Worm (Caenorhabditis elegans): ENCODE measurements around the gene C44H4.8.

Gene C44H4.8

ce11 chrX:14594825-14595224, at the start of gene C44H4.8:
Gene C44H4.8, plus strand, starts transcription at chrX:14595125.
- TF ChIP-seq tbx-37 (GFP tag; conservative IDR thresholded peaks at IDR 0.05) (no peak), B0310.2 (tag; optimal IDR thresholded peaks at IDR 0.05) (no peak), ceh-36 (tag; optimal IDR thresholded peaks at IDR 0.05) (no peak), pes-1 (GFP tag; IDR thresholded peaks at IDR 0.05) (no peak), F13C5.2 (tag; optimal IDR thresholded peaks at IDR 0.05) (no peak), tra-4 (tag; optimal IDR thresholded peaks at IDR 0.05) (no peak), ets-7 (tag; optimal IDR thresholded peaks at IDR 0.05) (no peak), hmbx-1 (tag; optimal IDR thresholded peaks at IDR 0.05) (no peak), aly-1 (tag; optimal IDR thresholded peaks at IDR 0.05) (no peak), scrt-1 (GFP tag; IDR thresholded peaks at IDR 0.05) (no peak), hmg-4 (GFP tag; optimal IDR thresholded peaks at IDR 0.05) (no peak), hnd-1 (tag; optimal IDR thresholded peaks at IDR 0.05) (no peak), flt-1 (GFP tag; IDR thresholded peaks at IDR 0.05) (no peak), ceh-13 (GFP tag; optimal IDR thresholded peaks at IDR 0.05) (no peak), tbx-11 (GFP tag; IDR thresholded peaks at IDR 0.05) (no peak), sea-1 (GFP tag; conservative IDR thresholded peaks at IDR 0.05) (no peak), ama-1 (optimal IDR thresholded peaks at IDR 0.05) (no peak)

DNA sequence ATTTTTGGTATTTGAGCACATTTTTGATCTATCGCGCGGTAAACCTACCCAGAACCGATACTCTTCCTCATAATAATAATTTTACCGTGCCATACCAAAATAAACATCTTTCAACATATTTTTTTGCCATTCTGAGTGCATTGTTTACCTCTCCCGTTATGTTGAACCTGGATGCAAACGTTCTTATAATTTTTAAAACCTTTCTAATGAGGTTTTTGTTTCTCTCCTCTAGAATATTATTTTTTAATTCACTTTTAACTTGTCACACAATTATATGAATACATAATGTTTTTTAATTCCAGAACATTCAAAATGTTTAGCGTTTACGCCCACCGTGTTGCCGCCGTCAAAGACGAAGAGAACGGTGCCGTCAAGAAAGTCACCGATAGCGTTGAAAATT, 49.4 kb upstream of the C44H4.8 start, which contains the start of gene enri-2:
TSS of gene enri-2 (plus strand) at position 301 of the 400 bp plus-strand sequence.
- no peak for TF ChIP-seq flt-1 (GFP tag; IDR thresholded peaks at IDR 0.05)
- no peak for TF ChIP-seq B0310.2 (tag; optimal IDR thresholded peaks at IDR 0.05)
- TF ChIP-seq F13C5.2 (tag; optimal IDR thresholded peaks at IDR 0.05), result no peak
- no peak for TF ChIP-seq aly-1 (tag; optimal IDR thresholded peaks at IDR 0.05)
- no peak for TF ChIP-seq pes-1 (GFP tag; IDR thresholded peaks at IDR 0.05)
- no peak for TF ChIP-seq hmg-4 (GFP tag; optimal IDR thresholded peaks at IDR 0.05)
- TF ChIP-seq hnd-1 (tag; optimal IDR thresholded peaks at IDR 0.05), result no peak
- no peak for TF ChIP-seq ceh-36 (tag; optimal IDR thresholded peaks at IDR 0.05)
- no peak for TF ChIP-seq tbx-11 (GFP tag; IDR thresholded peaks at IDR 0.05)
- no peak for TF ChIP-seq sea-1 (GFP tag; conservative IDR thresholded peaks at IDR 0.05)
- TF ChIP-seq scrt-1 (GFP tag; IDR thresholded peaks at IDR 0.05), result no peak
- TF ChIP-seq tra-4 (tag; optimal IDR thresholded peaks at IDR 0.05), result no peak
- TF ChIP-seq ama-1 (optimal IDR thresholded peaks at IDR 0.05), result no peak

ce11 chrX:14549709-14550199, 45.2 kb upstream of the C44H4.8 start, which contains the start of gene ram-5:
Gene ram-5, plus strand, starts transcription at chrX:14550149.
- TF ChIP-seq ceh-36 (tag; optimal IDR thresholded peaks at IDR 0.05) (no peak), aly-1 (tag; optimal IDR thresholded peaks at IDR 0.05) (no peak)

DNA sequence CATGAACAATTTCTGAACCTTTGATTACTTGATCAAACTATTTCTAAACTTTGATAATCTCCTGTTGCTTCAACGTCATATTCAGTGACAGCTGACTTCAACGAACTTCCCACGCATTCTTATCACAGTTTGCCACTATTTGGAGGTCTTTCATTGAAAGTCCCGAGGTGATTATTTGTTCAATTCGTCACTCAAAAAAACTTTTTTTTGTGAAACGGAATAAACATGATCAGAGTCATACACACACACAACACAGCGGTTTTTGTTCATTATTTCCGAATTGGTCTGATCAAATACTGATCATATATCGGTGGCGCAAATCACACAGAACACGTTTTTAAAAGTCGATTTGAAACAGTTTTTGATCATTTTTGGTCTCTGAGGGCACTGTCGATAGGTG, 38.5 kb upstream of the C44H4.8 start:
- TF ChIP-seq aly-1 (tag; optimal IDR thresholded peaks at IDR 0.05), result no peak
- TF ChIP-seq hmg-4 (GFP tag; optimal IDR thresholded peaks at IDR 0.05), result no peak
- no peak for TF ChIP-seq tbx-11 (GFP tag; IDR thresholded peaks at IDR 0.05)
- no peak for TF ChIP-seq ama-1 (optimal IDR thresholded peaks at IDR 0.05)
- no peak for TF ChIP-seq scrt-1 (GFP tag; IDR thresholded peaks at IDR 0.05)
- TF ChIP-seq hnd-1 (tag; optimal IDR thresholded peaks at IDR 0.05), result no peak

ce11 chrX:14557352-14557935, 37.5 kb upstream of the C44H4.8 start:
- TF ChIP-seq scrt-1 (GFP tag; IDR thresholded peaks at IDR 0.05), result no peak
- no peak for TF ChIP-seq ceh-36 (tag; optimal IDR thresholded peaks at IDR 0.05)
- TF ChIP-seq hmbx-1 (tag; optimal IDR thresholded peaks at IDR 0.05), result no peak
- no peak for TF ChIP-seq ets-7 (tag; optimal IDR thresholded peaks at IDR 0.05)
- no peak for TF ChIP-seq tra-4 (tag; optimal IDR thresholded peaks at IDR 0.05)
- no peak for TF ChIP-seq hmg-4 (GFP tag; optimal IDR thresholded peaks at IDR 0.05)
- TF ChIP-seq ama-1 (optimal IDR thresholded peaks at IDR 0.05), result no peak
- no peak for TF ChIP-seq pes-1 (GFP tag; IDR thresholded peaks at IDR 0.05)

- TF ChIP-seq tbx-11 (GFP tag; IDR thresholded peaks at IDR 0.05), result no peak
- TF ChIP-seq pes-1 (GFP tag; IDR thresholded peaks at IDR 0.05), result no peak
- no peak for TF ChIP-seq ets-7 (tag; optimal IDR thresholded peaks at IDR 0.05)
- no peak for TF ChIP-seq scrt-1 (GFP tag; IDR thresholded peaks at IDR 0.05)
- TF ChIP-seq ceh-36 (tag; optimal IDR thresholded peaks at IDR 0.05), result no peak
- no peak for TF ChIP-seq F13C5.2 (tag; optimal IDR thresholded peaks at IDR 0.05)
- TF ChIP-seq aly-1 (tag; optimal IDR thresholded peaks at IDR 0.05), result no peak
- no peak for TF ChIP-seq tra-4 (tag; optimal IDR thresholded peaks at IDR 0.05)
- no peak for TF ChIP-seq flt-1 (GFP tag; IDR thresholded peaks at IDR 0.05)
- no peak for TF ChIP-seq tbx-37 (GFP tag; conservative IDR thresholded peaks at IDR 0.05)
- TF ChIP-seq ceh-13 (GFP tag; optimal IDR thresholded peaks at IDR 0.05), result no peak
- TF ChIP-seq sea-1 (GFP tag; conservative IDR thresholded peaks at IDR 0.05), result no peak
- TF ChIP-seq B0310.2 (tag; optimal IDR thresholded peaks at IDR 0.05), result no peak
- no peak for TF ChIP-seq hmg-4 (GFP tag; optimal IDR thresholded peaks at IDR 0.05)
- no peak for TF ChIP-seq hnd-1 (tag; optimal IDR thresholded peaks at IDR 0.05)
- TF ChIP-seq hmbx-1 (tag; optimal IDR thresholded peaks at IDR 0.05), result no peak
- TF ChIP-seq ama-1 (optimal IDR thresholded peaks at IDR 0.05), result no peak
These were observed 36.9 kb upstream of the C44H4.8 start, which contains the start of gene nhr-3 for ce11 chrX:14557936-14558554. Gene nhr-3, plus strand, starts transcription at chrX:14558504.

- TF ChIP-seq ceh-36 (tag; optimal IDR thresholded peaks at IDR 0.05) (no peak), flt-1 (GFP tag; IDR thresholded peaks at IDR 0.05) (no peak), F13C5.2 (tag; optimal IDR thresholded peaks at IDR 0.05) (no peak), pes-1 (GFP tag; IDR thresholded peaks at IDR 0.05) (no peak), B0310.2 (tag; optimal IDR thresholded peaks at IDR 0.05) (no peak), tbx-37 (GFP tag; conservative IDR thresholded peaks at IDR 0.05) (no peak), ceh-13 (GFP tag; optimal IDR thresholded peaks at IDR 0.05) (no peak), sea-1 (GFP tag; conservative IDR thresholded peaks at IDR 0.05) (no peak), ets-7 (tag; optimal IDR thresholded peaks at IDR 0.05) (no peak), hnd-1 (tag; optimal IDR thresholded peaks at IDR 0.05) (no peak), ama-1 (optimal IDR thresholded peaks at IDR 0.05) (no peak), tra-4 (tag; optimal IDR thresholded peaks at IDR 0.05) (no peak), aly-1 (tag; optimal IDR thresholded peaks at IDR 0.05) (no peak), scrt-1 (GFP tag; IDR thresholded peaks at IDR 0.05) (no peak), hmbx-1 (tag; optimal IDR thresholded peaks at IDR 0.05) (no peak), tbx-11 (GFP tag; IDR thresholded peaks at IDR 0.05) (no peak), hmg-4 (GFP tag; optimal IDR thresholded peaks at IDR 0.05) (no peak)
These were observed 35.8 kb upstream of the C44H4.8 start for ce11 chrX:14559084-14559483.

All from whole organism, early embryonic.